Worm (Caenorhabditis elegans) whole organism, L3 larva: Measurements from ENCODE around the gene dgtr-1.

ENCODE experiments used
- R02D3.7 ChIP-seq: fragments of 150-350 bp; optimal IDR thresholded peaks from 2 replicates; lab custom pipeline; 2014; ENCODE audit warnings: missing biosample characterization, missing genetic modification characterization
- ama-1 ChIP-seq: fragments of 150-350 bp; optimal IDR thresholded peaks from 2 replicates; lab custom pipeline; 2018
- ceh-82 ChIP-seq: fragments of 150-350 bp; optimal IDR thresholded peaks from 2 replicates; lab custom pipeline; 2014; ENCODE audit warnings: missing biosample characterization, missing genetic modification characterization
- egl-27 ChIP-seq: sonication (generic microtip); optimal IDR thresholded peaks from 4 replicates; lab custom pipeline; 2017; ENCODE audit warnings: missing biosample characterization, missing genetic modification reagents, missing genetic modification characterization
- fkh-10 ChIP-seq: sonication (generic microtip); optimal IDR thresholded peaks from 2 replicates; lab custom pipeline; 2017; ENCODE audit warnings: missing biosample characterization, missing genetic modification reagents, missing genetic modification characterization
- mml-1 ChIP-seq: fragments of 150-350 bp; sonication (generic microtip); optimal IDR thresholded peaks from 3 replicates; lab custom pipeline; 2014; ENCODE audit warnings: missing biosample characterization, missing genetic modification characterization
- nhr-76 ChIP-seq: fragments of 150-350 bp; sonication (generic microtip); optimal IDR thresholded peaks from 5 replicates; lab custom pipeline; 2014; ENCODE audit warnings: missing biosample characterization, missing genetic modification characterization
- sea-2 ChIP-seq: fragments of 150-350 bp; sonication (generic microtip); optimal IDR thresholded peaks from 4 replicates; lab custom pipeline; 2014; ENCODE audit warnings: missing biosample characterization, missing genetic modification reagents, missing genetic modification characterization
- unc-62 ChIP-seq: fragments of 150-350 bp; sonication (generic microtip); optimal IDR thresholded peaks from 4 replicates; lab custom pipeline; 2014; ENCODE audit warnings: missing biosample characterization, missing genetic modification reagents, missing genetic modification characterization
- zag-1 ChIP-seq: fragments of 150-350 bp; optimal IDR thresholded peaks from 2 replicates; lab custom pipeline; 2014; ENCODE audit warnings: missing biosample characterization, missing genetic modification characterization

DNA sequence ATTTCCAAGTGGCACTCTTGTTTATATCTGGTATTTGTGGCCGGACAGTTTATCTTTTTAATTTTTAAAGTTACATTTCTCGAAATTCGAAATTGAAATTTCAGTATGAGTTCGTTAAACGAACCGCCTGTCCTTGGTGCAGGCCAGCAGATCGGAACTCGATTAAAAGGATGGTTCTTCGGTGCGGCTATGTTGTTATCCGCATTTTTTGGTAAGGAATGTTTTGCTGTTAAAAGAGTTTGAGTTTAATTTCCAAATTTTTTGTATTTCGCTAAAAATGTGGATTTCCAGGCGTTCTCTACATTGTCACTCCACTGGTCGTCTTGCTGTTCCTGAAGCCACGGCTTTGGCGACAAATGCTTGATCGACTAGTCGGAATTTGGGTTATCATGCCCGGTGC lies 43.8 kb upstream of the dgtr-1 start, which contains the start of gene acl-9:
- TF ChIP-seq nhr-76 (no peak), ceh-82 (tag; lab: Kevin White, UChicago) (no peak), ama-1 (lab: Kevin White, UChicago) (no peak), fkh-10 (GFP tag; lab: Kevin White, UChicago) (no peak), zag-1 (tag; lab: Kevin White, UChicago) (no peak), egl-27 (no peak), R02D3.7 (no peak), sea-2 (GFP tag; lab: Kevin White, UChicago) (no peak), unc-62 (GFP tag; lab: Kevin White, UChicago) (no peak), mml-1 (tag; lab: Kevin White, UChicago) (no peak)
